Fruit fly (Drosophila melanogaster) Kc167 (cell line): ENCODE results near the gene mRpS6.

Experiments
- Myc ChIP-seq: fragments of >200 bp; optimal IDR thresholded peaks from 2 replicates; lab custom pipeline; 2017; ENCODE audit warnings: missing external identifiers
- psq ChIP-seq: fragments of >200 bp; optimal IDR thresholded peaks from 2 replicates; lab custom pipeline; 2017; ENCODE audit warnings: missing external identifiers

- TF ChIP-seq psq = no peak
- no peak for TF ChIP-seq Myc (lab: Kevin White, UChicago)
Measured at dm6 chr3L:4360376-4360703, 4.0 kb upstream of the mRpS6 start.
